Worm (Caenorhabditis elegans) whole organism, young adult: Measurements from ENCODE around the gene ZK945.4.

Source experiments
- F49E8.2 ChIP-seq: sonication (generic microtip); optimal IDR thresholded peaks from 3 replicates; lab custom pipeline; 2017; ENCODE audit warnings: missing genetic modification characterization, mild to moderate bottlenecking, missing compliant biosample characterization, antibody characterized with exemption, moderate library complexity; ENCODE audit not compliant: insufficient read depth
- Y53G8AR.9 ChIP-seq: fragments of 200-800 bp; sonication (Bioruptor generic); conservative IDR thresholded peaks from 2 replicates; pipeline ENCODE4 v1.3.6; 2022; ENCODE audit warnings: missing genetic modification reagents, missing genetic modification characterization, missing compliant biosample characterization
- ama-1 ChIP-seq, 3 experiments: fragments of 150-350 bp in 1 of 3; sonication (generic microtip) in 2 of 3; optimal IDR thresholded peaks; 2 replicates each; lab custom pipeline; 2014 to 2018; ENCODE audit warnings: missing biosample characterization in 2 of 3, missing genetic modification characterization in 2 of 3, missing genetic modification reagents in 2 of 3
- attf-6 ChIP-seq: fragments of 200-800 bp; sonication (Bioruptor generic); IDR thresholded peaks from 2 replicates; pipeline ENCODE4 v1.3.6; 2022; ENCODE audit warnings: missing genetic modification reagents, missing genetic modification characterization, missing compliant biosample characterization
- bed-1 ChIP-seq: fragments of 200-800 bp; sonication (Bioruptor generic); IDR thresholded peaks from 2 replicates; pipeline ENCODE4 v1.3.6; 2022; ENCODE audit warnings: missing genetic modification reagents, missing genetic modification characterization, missing compliant biosample characterization
- ceh-91 ChIP-seq: fragments of 200-800 bp; sonication (Bioruptor generic); IDR thresholded peaks from 2 replicates; pipeline ENCODE4 v1.3.6; 2022; ENCODE audit warnings: missing genetic modification reagents, missing genetic modification characterization, missing compliant biosample characterization
- hmg-1.2 ChIP-seq: fragments of 200-800 bp; sonication (Bioruptor generic); IDR thresholded peaks from 2 replicates; pipeline ENCODE4 v1.3.6; 2022; ENCODE audit warnings: missing genetic modification reagents, missing genetic modification characterization, missing compliant biosample characterization
- madf-8 ChIP-seq: fragments of 200-800 bp; sonication (Bioruptor generic); conservative IDR thresholded peaks from 2 replicates; pipeline ENCODE4 v1.3.6; 2022; ENCODE audit warnings: missing genetic modification reagents, missing genetic modification characterization, missing compliant biosample characterization
- mxl-1 ChIP-seq: sonication (generic microtip); optimal IDR thresholded peaks from 2 replicates; lab custom pipeline; 2016; ENCODE audit warnings: missing genetic modification characterization, missing compliant biosample characterization
- nfya-1 ChIP-seq: sonication (generic microtip); optimal IDR thresholded peaks from 2 replicates; lab custom pipeline; 2017; ENCODE audit warnings: antibody characterized with exemption, missing compliant biosample characterization, missing genetic modification characterization, borderline replicate concordance; ENCODE audit not compliant: insufficient read depth
- pha-4 ChIP-seq: fragments of 150-350 bp; sonication (generic microtip); optimal IDR thresholded peaks from 2 replicates; lab custom pipeline; 2014; ENCODE audit warnings: missing biosample characterization, missing genetic modification reagents, missing genetic modification characterization
- repo-1 ChIP-seq: sonication (generic microtip); optimal IDR thresholded peaks from 2 replicates; lab custom pipeline; 2017; ENCODE audit warnings: mild to moderate bottlenecking, missing genetic modification characterization, missing compliant biosample characterization
- snpc-4 ChIP-seq, 5 experiments: fragments of 150-350 bp in 1 of 5; sonication (generic microtip) in 4 of 5; optimal IDR thresholded peaks; 2 replicates each; lab custom pipeline; 2014 to 2018; ENCODE audit warnings: missing genetic modification characterization in 5 of 5, missing biosample characterization in 3 of 5, antibody characterized with exemption in 2 of 5, mild to moderate bottlenecking in 2 of 5, missing compliant biosample characterization in 2 of 5, missing genotype in 2 of 5, moderate library complexity in 2 of 5, missing genetic modification reagents in 1 of 5
- unc-62 ChIP-seq: fragments of 150-350 bp; optimal IDR thresholded peaks from 2 replicates; lab custom pipeline; 2014; ENCODE audit warnings: missing biosample characterization, missing genetic modification reagents, missing genetic modification characterization

DNA sequence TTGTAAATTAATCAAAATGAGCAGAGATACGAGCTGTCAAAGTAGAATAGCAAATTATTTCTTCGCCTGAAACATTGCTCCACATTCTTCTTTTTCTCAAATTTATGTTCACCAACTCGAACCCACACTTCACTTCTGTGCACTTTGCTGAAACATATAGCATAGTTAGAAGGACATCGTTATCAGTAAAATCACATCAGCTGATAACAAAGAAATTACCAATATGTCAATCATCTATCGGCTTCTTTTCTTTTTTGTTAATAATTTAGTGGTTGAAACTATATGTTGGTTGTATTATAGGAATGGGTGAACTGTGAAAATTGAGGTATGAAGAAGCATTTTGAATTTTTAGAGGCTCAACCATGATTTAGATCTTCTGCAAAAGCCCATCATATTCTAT is 10.3 kb downstream of the ZK945.4 start:
- TF ChIP-seq repo-1 (no peak), pha-4 (tag; lab: Kevin White, UChicago) (no peak), unc-62 (peak; percentile 73), mxl-1 (tag; lab: Kevin White, UChicago) (no peak), hmg-1.2 (no peak), nfya-1 (tag; lab: Kevin White, UChicago) (no peak), attf-6 (GFP tag; lab: Robert Waterston, UW) (no peak), ama-1 (optimal IDR thresholded peaks at IDR 0.05; lab: Kevin White, UChicago) (no peak), ama-1 (GFP tag; optimal IDR thresholded peaks at IDR 0.05; lab: Kevin White, UChicago) (no peak), ceh-91 (GFP tag; lab: Robert Waterston, UW) (no peak), bed-1 (GFP tag; lab: Robert Waterston, UW) (no peak), Y53G8AR.9 (GFP tag; lab: Robert Waterston, UW) (no peak), snpc-4 (GFP tag; optimal IDR thresholded peaks at IDR 0.05; lab: Kevin White, UChicago) (no peak), snpc-4 (tag; optimal IDR thresholded peaks at IDR 0.05; lab: Kevin White, UChicago) (no peak), F49E8.2 (tag; lab: Kevin White, UChicago) (no peak), madf-8 (no peak)
